Worm (Caenorhabditis elegans): Measurements from ENCODE around the gene mrpl-11.

DNA sequence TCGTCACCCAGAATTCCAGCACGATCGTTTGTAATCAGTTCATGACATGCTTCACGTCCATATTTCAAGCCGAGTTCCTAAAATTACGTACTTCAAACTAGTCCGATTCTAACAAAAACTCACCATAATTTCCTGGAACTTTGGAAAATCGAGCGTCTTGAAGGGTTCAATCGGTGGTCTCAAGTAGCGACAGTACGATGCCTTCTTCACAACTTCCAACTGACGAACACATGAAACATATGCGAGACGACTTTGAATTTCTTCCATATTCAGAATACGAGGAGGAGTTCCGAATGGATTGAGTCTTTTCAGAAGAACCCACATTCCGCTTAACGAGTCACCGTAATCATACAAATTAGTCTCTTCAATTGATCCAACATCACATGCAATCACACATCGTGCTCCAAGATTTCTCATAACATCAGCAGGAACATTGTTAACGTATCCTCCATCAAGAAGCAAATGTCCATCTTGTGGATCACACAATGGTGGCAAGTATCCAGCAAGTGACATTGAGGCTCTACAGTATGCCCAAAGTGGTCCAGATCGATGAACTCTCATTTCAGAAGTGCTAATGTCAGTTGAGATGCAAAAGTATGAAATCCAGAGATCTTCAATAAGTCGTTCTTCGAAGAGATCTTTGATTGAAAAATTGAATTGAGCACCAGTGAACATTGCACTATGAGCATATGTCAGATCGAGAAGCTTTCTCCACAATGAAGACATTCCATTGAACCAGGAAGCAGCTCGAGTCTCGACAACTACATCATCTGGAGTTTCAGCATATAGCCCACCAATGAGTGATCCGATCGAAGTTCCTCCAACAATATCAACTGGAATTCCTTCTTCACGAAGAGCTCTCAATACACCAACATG lies 8.8 kb downstream of the mrpl-11 start:
- no peak for TF ChIP-seq elt-3 (tag; optimal IDR thresholded peaks at IDR 0.05)
- no peak for TF ChIP-seq mep-1 (tag; optimal IDR thresholded peaks at IDR 0.05)
- no peak for TF ChIP-seq snpc-4 (tag; optimal IDR thresholded peaks at IDR 0.05)
- no peak for TF ChIP-seq sptf-1 (tag; optimal IDR thresholded peaks at IDR 0.05)
- no peak for TF ChIP-seq nhr-12 (tag; optimal IDR thresholded peaks at IDR 0.05)
- TF ChIP-seq unc-39 (tag; optimal IDR thresholded peaks at IDR 0.05) = no peak
- no peak for TF ChIP-seq nhr-28 (tag; optimal IDR thresholded peaks at IDR 0.05)
- no peak for TF ChIP-seq nhr-76 (tag; optimal IDR thresholded peaks at IDR 0.05)
- no peak for TF ChIP-seq hlh-1 (tag; optimal IDR thresholded peaks at IDR 0.05)
- TF ChIP-seq lin-13 (tag; optimal IDR thresholded peaks at IDR 0.05) = no peak
- no peak for TF ChIP-seq ces-1 (GFP tag; optimal IDR thresholded peaks at IDR 0.05)
